Fruit fly (Drosophila melanogaster): ENCODE results near the gene nebu.

nebu gene

DNA sequence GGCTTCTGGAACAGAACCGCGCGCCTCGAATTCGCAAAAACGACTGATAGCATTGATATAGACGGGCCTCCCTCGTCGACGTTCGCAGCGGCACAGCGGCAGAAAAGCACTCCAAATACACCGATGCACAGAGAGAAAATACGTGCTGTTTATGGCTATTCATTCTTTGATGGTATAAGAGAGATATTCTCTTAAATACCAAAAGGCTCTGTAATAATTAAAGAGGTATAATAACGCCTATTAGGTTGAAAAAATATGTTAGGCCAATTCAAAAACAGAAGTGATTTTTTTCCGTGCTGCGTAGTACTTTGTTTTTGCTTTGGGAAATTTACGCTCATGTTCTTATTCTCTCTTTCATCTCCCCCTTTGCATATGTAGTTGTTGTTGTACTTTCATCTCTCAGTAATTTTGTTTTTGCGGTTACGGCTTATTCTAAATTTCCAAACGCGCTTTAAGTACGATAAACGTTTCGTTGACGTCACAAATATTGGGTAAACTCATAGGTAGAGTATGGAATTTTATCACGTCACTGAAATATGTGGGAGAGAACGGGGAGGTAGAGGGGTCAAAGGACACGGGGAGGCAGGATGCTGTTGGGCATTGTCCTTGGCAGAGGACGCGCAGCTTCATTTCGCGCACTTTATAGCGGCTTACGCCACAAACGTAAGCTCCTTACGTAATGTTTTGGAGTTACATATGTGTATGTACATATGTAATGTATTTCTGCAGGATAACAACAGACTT lies at the start of gene nebu (continued):
- TF ChIP-seq ssp (GFP tag; IDR thresholded peaks at IDR 0.05) (no peak; the same call in 1 of the 2 replicates), Hey (tag; optimal IDR thresholded peaks at IDR 0.05) (peak; percentile 83), Bgb (GFP tag; IDR thresholded peaks at IDR 0.05; ENCODE audit: partially characterized antibody) (no peak; the same call in 1 of the 2 replicates), Hr78 (GFP tag; optimal IDR thresholded peaks at IDR 0.05) (no peak), schlank (tag; optimal IDR thresholded peaks at IDR 0.05) (peak; percentile 96), ato (GFP tag; IDR thresholded peaks at IDR 0.05; ENCODE audit: partially characterized antibody) (no peak), crp (GFP tag; optimal IDR thresholded peaks at IDR 0.05) (peak in 1 of 2 experiments; percentile 61), Chrac-16 (GFP tag; optimal IDR thresholded peaks at IDR 0.05) (peak; percentile 93), fd96Cb (tag; optimal IDR thresholded peaks at IDR 0.05) (peak; percentile 93), grn (GFP tag; optimal IDR thresholded peaks at IDR 0.05) (no peak), cwo (GFP tag; optimal IDR thresholded peaks at IDR 0.05) (peak; percentile 97), row (GFP tag; IDR thresholded peaks at IDR 0.05) (peak; percentile 98), Dbx (GFP tag; IDR thresholded peaks at IDR 0.05) (peak; percentile 99), Mrtf (GFP tag; IDR thresholded peaks at IDR 0.05) (peak; percentile 96), Optix (GFP tag; IDR thresholded peaks at IDR 0.05) (no peak), ewg (GFP tag; optimal IDR thresholded peaks at IDR 0.05) (peak; percentile 87), CG11456 (GFP tag; IDR thresholded peaks at IDR 0.05) (peak; percentile 97), YL-1 (GFP tag; optimal IDR thresholded peaks at IDR 0.05) (peak; percentile 55), CG7786 (GFP tag; optimal IDR thresholded peaks at IDR 0.05) (peak; percentile 99), sima (GFP tag; optimal IDR thresholded peaks at IDR 0.05) (peak; percentile 89), dmrt11E (tag; optimal IDR thresholded peaks at IDR 0.05) (peak; percentile 78), ranshi (GFP tag; IDR thresholded peaks at IDR 0.05) (peak; percentile 96), B-H2 (GFP tag; optimal IDR thresholded peaks at IDR 0.05) (peak; percentile 96), CG14710 (tag; optimal IDR thresholded peaks at IDR 0.05) (peak; percentile 78), CG11560 (tag; IDR thresholded peaks at IDR 0.05) (no peak; the same call in 1 of the 3 replicates), CG11093 (GFP tag; IDR thresholded peaks at IDR 0.05) (peak; percentile 94), abd-A (tag; optimal IDR thresholded peaks at IDR 0.05) (peak; percentile 90), CG12219 (GFP tag; optimal IDR thresholded peaks at IDR 0.05) (peak; percentile 93), sr (GFP tag; IDR thresholded peaks at IDR 0.05) (no peak; the same call in 2 of the 3 replicates), CG3995 (GFP tag; optimal IDR thresholded peaks at IDR 0.05) (peak; percentile 81), Nf-YB (GFP tag; optimal IDR thresholded peaks at IDR 0.05) (peak; percentile 79), ab (GFP tag; optimal IDR thresholded peaks at IDR 0.05) (peak; percentile 95), CG2199 (GFP tag; IDR thresholded peaks at IDR 0.05) (peak; percentile 68; the same call in 2 of the 3 replicates), CG10209 (GFP tag; optimal IDR thresholded peaks at IDR 0.05) (peak; percentile 96), chn (GFP tag; optimal IDR thresholded peaks at IDR 0.05) (peak; percentile 93), Trl (optimal IDR thresholded peaks at IDR 0.05) (peak in 1 of 2 experiments; percentile 60), Trl (GFP tag; optimal IDR thresholded peaks at IDR 0.05) (peak; percentile 96), pzg (GFP tag; optimal IDR thresholded peaks at IDR 0.05) (peak; percentile 33), Hsf (GFP tag; optimal IDR thresholded peaks at IDR 0.05) (peak; percentile 97), ham (GFP tag; IDR thresholded peaks at IDR 0.05) (peak; percentile 84; the same call in 1 of the 2 replicates)
